Worm (Caenorhabditis elegans) whole organism, mixed stage, embryonic: ENCODE results near the gene str-66.

Experiments
- M03D4.4 ChIP-seq: sonication (generic microtip); optimal IDR thresholded peaks from 2 replicates; lab custom pipeline; 2017; ENCODE audit warnings: mild to moderate bottlenecking, missing genetic modification characterization, missing compliant biosample characterization
- bed-3 ChIP-seq: fragments of 200-800 bp; sonication (Bioruptor generic); optimal IDR thresholded peaks from 3 replicates; lab custom pipeline; 2018; ENCODE audit warnings: mild to moderate bottlenecking, missing genetic modification characterization, moderate library complexity, missing compliant biosample characterization
- blmp-1 ChIP-seq: fragments of 150-350 bp; optimal IDR thresholded peaks from 2 replicates; lab custom pipeline; 2014; ENCODE audit warnings: missing biosample characterization, missing genetic modification characterization
- ceh-39 ChIP-seq: fragments of 150-350 bp; optimal IDR thresholded peaks from 2 replicates; lab custom pipeline; 2014; ENCODE audit warnings: missing biosample characterization, missing genetic modification characterization
- ceh-43 ChIP-seq: fragments of 200-800 bp; sonication (Bioruptor generic); optimal IDR thresholded peaks from 2 replicates; lab custom pipeline; 2018; ENCODE audit warnings: mild to moderate bottlenecking, missing genetic modification characterization, moderate library complexity, missing compliant biosample characterization
- ceh-83 ChIP-seq: fragments of 200-800 bp; sonication (Bioruptor generic); optimal IDR thresholded peaks from 2 replicates; lab custom pipeline; 2018; ENCODE audit warnings: mild to moderate bottlenecking, missing genetic modification characterization, missing compliant biosample characterization
- cnd-1 ChIP-seq: fragments of 200-800 bp; sonication (Bioruptor generic); optimal IDR thresholded peaks from 2 replicates; lab custom pipeline; 2018; ENCODE audit warnings: mild to moderate bottlenecking, missing genetic modification characterization, missing compliant biosample characterization
- drap-1 ChIP-seq: fragments of 200-800 bp; sonication (Bioruptor generic); optimal IDR thresholded peaks from 3 replicates; lab custom pipeline; 2018; ENCODE audit warnings: mild to moderate bottlenecking, missing genetic modification characterization, missing compliant biosample characterization
- elt-1 ChIP-seq: sonication (generic microtip); optimal IDR thresholded peaks from 2 replicates; lab custom pipeline; 2017; ENCODE audit warnings: missing genetic modification characterization, mild to moderate bottlenecking, missing compliant biosample characterization, antibody characterized with exemption, moderate library complexity, borderline replicate concordance; ENCODE audit not compliant: insufficient read depth
- elt-3 ChIP-seq: fragments of 150-350 bp; optimal IDR thresholded peaks from 2 replicates; lab custom pipeline; 2014; ENCODE audit warnings: missing biosample characterization, missing genetic modification characterization
- hlh-1 ChIP-seq: fragments of 150-350 bp; optimal IDR thresholded peaks from 2 replicates; lab custom pipeline; 2014; ENCODE audit warnings: missing biosample characterization, missing genetic modification reagents, missing genetic modification characterization
- lin-13 ChIP-seq: fragments of 150-350 bp; optimal IDR thresholded peaks from 2 replicates; lab custom pipeline; 2014; ENCODE audit warnings: missing biosample characterization, missing genetic modification characterization
- lin-32 ChIP-seq: fragments of 200-800 bp; sonication (Bioruptor generic); optimal IDR thresholded peaks from 2 replicates; lab custom pipeline; 2018; ENCODE audit warnings: mild to moderate bottlenecking, missing genetic modification characterization, missing compliant biosample characterization
- lsy-2 ChIP-seq: fragments of 150-350 bp; optimal IDR thresholded peaks from 2 replicates; lab custom pipeline; 2014; ENCODE audit warnings: missing biosample characterization, missing genetic modification characterization
- mab-5 ChIP-seq: fragments of 150-350 bp; optimal IDR thresholded peaks from 2 replicates; lab custom pipeline; 2014; ENCODE audit warnings: missing biosample characterization, missing genetic modification characterization
- mls-2 ChIP-seq: sonication (generic microtip); optimal IDR thresholded peaks from 2 replicates; lab custom pipeline; 2016; ENCODE audit warnings: mild to moderate bottlenecking, missing genetic modification characterization, moderate library complexity, missing compliant biosample characterization
- nhr-12 ChIP-seq: fragments of 150-350 bp; optimal IDR thresholded peaks from 2 replicates; lab custom pipeline; 2014; ENCODE audit warnings: missing biosample characterization, missing genetic modification characterization
- nhr-2 ChIP-seq: fragments of 150-350 bp; optimal IDR thresholded peaks from 2 replicates; lab custom pipeline; 2014; ENCODE audit warnings: missing biosample characterization, missing genetic modification characterization
- nhr-237 ChIP-seq: fragments of 150-350 bp; optimal IDR thresholded peaks from 2 replicates; lab custom pipeline; 2014; ENCODE audit warnings: missing biosample characterization, missing genetic modification characterization
- nhr-28 ChIP-seq: fragments of 150-350 bp; optimal IDR thresholded peaks from 2 replicates; lab custom pipeline; 2014; ENCODE audit warnings: missing biosample characterization, missing genetic modification characterization
- nhr-76 ChIP-seq: sonication (generic microtip); optimal IDR thresholded peaks from 2 replicates; lab custom pipeline; 2017; ENCODE audit warnings: missing biosample characterization, missing genetic modification characterization
- pha-4 ChIP-seq: fragments of 150-350 bp; optimal IDR thresholded peaks from 2 replicates; lab custom pipeline; 2018; ENCODE audit warnings: missing biosample characterization, missing genetic modification reagents, missing genetic modification characterization
- snpc-4 ChIP-seq: fragments of 150-350 bp; optimal IDR thresholded peaks from 2 replicates; lab custom pipeline; 2014; ENCODE audit warnings: missing biosample characterization, missing genetic modification characterization
- sptf-1 ChIP-seq: sonication (generic microtip); optimal IDR thresholded peaks from 2 replicates; lab custom pipeline; 2017; ENCODE audit warnings: mild to moderate bottlenecking, missing genetic modification characterization, moderate library complexity, missing compliant biosample characterization
- tbx-8 ChIP-seq: fragments of 200-800 bp; sonication (Bioruptor generic); optimal IDR thresholded peaks from 2 replicates; lab custom pipeline; 2018; ENCODE audit warnings: mild to moderate bottlenecking, missing genetic modification characterization, moderate library complexity, missing compliant biosample characterization
- unc-39 ChIP-seq: fragments of 150-350 bp; optimal IDR thresholded peaks from 2 replicates; lab custom pipeline; 2014; ENCODE audit warnings: missing biosample characterization, missing genetic modification characterization
- unc-62 ChIP-seq: fragments of 150-350 bp; optimal IDR thresholded peaks from 2 replicates; lab custom pipeline; 2014; ENCODE audit warnings: missing biosample characterization, missing genetic modification reagents, missing genetic modification characterization
- ztf-11 ChIP-seq: fragments of 150-350 bp; optimal IDR thresholded peaks from 2 replicates; lab custom pipeline; 2014; ENCODE audit warnings: missing biosample characterization, missing genetic modification characterization

Gene str-66

DNA sequence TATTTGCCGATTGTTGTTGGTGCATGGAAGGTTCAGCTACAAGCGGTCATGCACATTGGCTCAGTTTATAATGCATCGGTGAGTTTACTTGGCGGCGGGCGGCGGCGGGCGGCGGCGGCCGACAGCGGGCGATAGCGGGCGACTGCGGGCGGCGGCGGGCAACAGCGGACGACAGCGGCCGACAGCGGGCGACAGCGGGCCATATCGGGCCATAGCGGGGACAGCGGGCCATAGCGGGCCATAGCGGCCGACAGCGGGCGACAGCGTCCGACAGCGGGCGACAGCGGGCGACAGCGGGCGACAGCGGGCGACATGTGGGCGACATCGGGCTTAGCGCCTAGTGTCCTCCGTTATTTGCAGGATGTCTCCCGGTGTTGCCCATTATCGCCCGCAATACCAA is 28.1 kb upstream of the str-66 start:
- TF ChIP-seq mls-2 (tag; lab: Kevin White, UChicago) (peak; percentile 34), pha-4 (tag; lab: Kevin White, UChicago) (no peak), ztf-11 (tag; lab: Kevin White, UChicago) (no peak)
- TF ChIP-seq, all 35 proteins: peak for 1

DNA sequence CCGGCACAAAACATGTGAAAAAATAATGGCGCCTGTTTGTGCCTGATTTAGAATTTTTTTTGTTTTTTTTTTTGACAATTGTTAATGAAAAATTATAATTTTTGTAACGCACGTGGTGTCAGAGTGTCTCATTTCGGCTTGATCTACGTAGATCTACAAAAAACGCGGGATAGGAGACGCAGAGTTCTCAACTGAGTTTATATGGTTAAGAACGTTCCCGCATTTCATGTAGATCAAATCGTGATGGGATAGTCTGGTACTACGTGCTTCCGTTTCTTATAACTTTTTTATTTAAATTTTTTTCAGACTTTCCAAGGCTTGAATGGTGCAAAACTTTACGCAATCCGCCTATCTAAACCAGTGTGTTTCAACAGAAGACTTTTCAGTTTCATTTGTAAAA is 24.8 kb upstream of the str-66 start, which contains the start of gene tat-6:
Gene tat-6, plus strand, starts transcription at position 301 of the 400 bp plus-strand sequence.
- TF ChIP-seq lin-32 = no peak
- TF ChIP-seq elt-1 (tag; lab: Kevin White, UChicago) = no peak
- TF ChIP-seq lsy-2 (tag; lab: Kevin White, UChicago) = no peak
- TF ChIP-seq tbx-8 (GFP tag; lab: Kevin White, UChicago) = no peak
- TF ChIP-seq nhr-237 (tag; lab: Kevin White, UChicago) = no peak
- no peak for TF ChIP-seq unc-39 (tag; lab: Kevin White, UChicago)
- TF ChIP-seq bed-3 (GFP tag; lab: Kevin White, UChicago) = no peak
- no peak for TF ChIP-seq nhr-28 (tag; lab: Kevin White, UChicago)
- TF ChIP-seq ztf-11 (tag; lab: Kevin White, UChicago) = no peak
- TF ChIP-seq cnd-1 (tag; lab: Kevin White, UChicago) = no peak

DNA sequence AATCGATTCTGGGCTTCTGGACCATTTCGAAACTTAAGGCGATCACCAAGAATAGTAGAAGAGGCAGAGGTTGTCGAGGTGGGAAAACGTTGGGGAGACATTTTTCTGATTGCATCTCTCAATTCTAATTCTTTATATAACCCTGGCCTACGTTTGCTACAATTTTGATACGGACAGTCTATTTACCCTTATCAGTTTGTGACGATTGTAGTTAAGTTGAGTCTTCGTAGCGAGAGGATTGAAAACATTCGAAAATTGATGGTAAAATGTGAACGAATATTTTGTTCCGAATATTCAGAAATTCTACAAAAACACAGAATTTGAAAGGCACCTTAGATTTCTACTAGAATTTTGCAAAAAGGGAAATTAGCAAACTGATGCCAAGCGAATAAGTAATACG is 23.6 kb upstream of the str-66 start, which contains the start of gene Y73C8C.10:
Gene Y73C8C.10, minus strand, starts transcription at position 101 of the 400 bp plus-strand sequence.
- TF ChIP-seq nhr-28 (tag; lab: Kevin White, UChicago) (no peak), ceh-39 (tag; lab: Kevin White, UChicago) (no peak), nhr-2 (tag; lab: Kevin White, UChicago) (no peak), ztf-11 (tag; lab: Kevin White, UChicago) (no peak), nhr-76 (tag; lab: Kevin White, UChicago) (no peak), lsy-2 (tag; lab: Kevin White, UChicago) (no peak), elt-3 (tag; lab: Kevin White, UChicago) (no peak), lin-32 (no peak), unc-39 (tag; lab: Kevin White, UChicago) (no peak), cnd-1 (tag; lab: Kevin White, UChicago) (no peak), ceh-43 (GFP tag; lab: Kevin White, UChicago) (no peak), ceh-83 (no peak), snpc-4 (tag; lab: Kevin White, UChicago) (no peak), M03D4.4 (tag; lab: Kevin White, UChicago) (no peak), nhr-12 (no peak), drap-1 (GFP tag; lab: Kevin White, UChicago) (no peak)

DNA sequence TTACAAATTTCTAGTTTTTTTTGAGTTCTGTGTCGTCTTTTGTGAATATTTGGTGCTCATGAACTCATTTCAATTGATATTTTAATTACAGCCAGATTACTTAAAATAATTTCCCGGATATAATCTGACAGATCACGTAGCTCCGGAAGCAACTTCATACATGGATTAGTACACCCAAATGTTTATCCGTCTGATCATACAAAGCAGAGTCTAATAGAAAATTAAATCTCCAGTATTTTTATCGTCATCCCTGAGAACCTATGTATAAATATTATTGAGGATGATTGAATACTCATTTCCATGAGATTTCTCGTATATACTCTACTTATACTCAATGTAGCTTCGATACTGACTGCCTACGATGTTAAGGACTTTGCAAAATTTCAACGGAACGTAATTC is 20.9 kb upstream of the str-66 start, which contains the start of gene Y73C8C.12:
Gene Y73C8C.12, plus strand, starts transcription at position 301 of the 400 bp plus-strand sequence.
- TF ChIP-seq blmp-1 (tag; lab: Kevin White, UChicago) = no peak
- no peak for TF ChIP-seq nhr-76 (tag; lab: Kevin White, UChicago)
- TF ChIP-seq ztf-11 (tag; lab: Kevin White, UChicago) = no peak
- TF ChIP-seq pha-4 (tag; lab: Kevin White, UChicago) = no peak
- TF ChIP-seq nhr-2 (tag; lab: Kevin White, UChicago) = no peak
- no peak for TF ChIP-seq lin-13
- TF ChIP-seq snpc-4 (tag; lab: Kevin White, UChicago) = no peak
- no peak for TF ChIP-seq bed-3 (GFP tag; lab: Kevin White, UChicago)
- TF ChIP-seq unc-39 (tag; lab: Kevin White, UChicago) = no peak
- TF ChIP-seq ceh-83 = no peak
- TF ChIP-seq lsy-2 (tag; lab: Kevin White, UChicago) = no peak
- no peak for TF ChIP-seq tbx-8 (GFP tag; lab: Kevin White, UChicago)
- TF ChIP-seq elt-3 (tag; lab: Kevin White, UChicago) = no peak
- no peak for TF ChIP-seq nhr-28 (tag; lab: Kevin White, UChicago)
- no peak for TF ChIP-seq lin-32
- no peak for TF ChIP-seq unc-62 (GFP tag; lab: Kevin White, UChicago)
- TF ChIP-seq sptf-1 = no peak
- no peak for TF ChIP-seq ceh-43 (GFP tag; lab: Kevin White, UChicago)
- TF ChIP-seq M03D4.4 (tag; lab: Kevin White, UChicago) = no peak

DNA sequence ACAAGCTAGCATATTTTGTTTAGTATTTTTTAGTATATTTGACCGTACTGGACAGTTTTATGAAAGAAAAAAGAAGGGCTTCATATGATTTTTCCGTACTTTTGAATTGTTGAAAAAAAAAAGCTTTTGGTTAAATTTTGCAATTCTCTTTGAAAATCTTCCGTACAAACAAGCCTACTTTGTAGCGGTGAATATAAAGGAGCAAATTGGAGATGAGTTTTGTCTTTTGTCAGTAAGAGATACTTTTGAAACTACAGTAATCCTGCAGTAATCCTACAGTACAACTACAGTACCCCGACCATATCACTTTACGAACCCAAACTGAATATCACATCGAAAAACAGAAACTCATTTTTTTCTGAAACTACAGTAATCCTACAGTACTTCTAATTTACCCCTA is 18.4 kb upstream of the str-66 start:
- TF ChIP-seq nhr-28 (tag; lab: Kevin White, UChicago) (no peak), ceh-39 (tag; lab: Kevin White, UChicago) (no peak), hlh-1 (tag; lab: Kevin White, UChicago) (no peak), sptf-1 (no peak), pha-4 (tag; lab: Kevin White, UChicago) (no peak), mab-5 (tag; lab: Kevin White, UChicago) (no peak), nhr-237 (tag; lab: Kevin White, UChicago) (no peak)
